Worm (Caenorhabditis elegans) whole organism, L3 larva: ENCODE results near the gene Y43F8B.10.

ENCODE experiments used
- R02D3.7 ChIP-seq: fragments of 150-350 bp; optimal IDR thresholded peaks from 2 replicates; lab custom pipeline; 2014; ENCODE audit warnings: missing biosample characterization, missing genetic modification characterization
- aly-2 ChIP-seq: fragments of 150-350 bp; optimal IDR thresholded peaks from 2 replicates; lab custom pipeline; 2014; ENCODE audit warnings: missing biosample characterization, missing genetic modification characterization
- ama-1 ChIP-seq: fragments of 150-350 bp; optimal IDR thresholded peaks from 2 replicates; lab custom pipeline; 2018
- ceh-16 ChIP-seq: sonication (generic microtip); optimal IDR thresholded peaks from 2 replicates; lab custom pipeline; 2017; ENCODE audit warnings: missing biosample characterization, missing genetic modification characterization
- ceh-28 ChIP-seq: fragments of 150-350 bp; optimal IDR thresholded peaks from 2 replicates; lab custom pipeline; 2014; ENCODE audit warnings: missing biosample characterization, missing genetic modification reagents, missing genetic modification characterization
- ceh-82 ChIP-seq: fragments of 150-350 bp; optimal IDR thresholded peaks from 2 replicates; lab custom pipeline; 2014; ENCODE audit warnings: missing biosample characterization, missing genetic modification characterization
- daf-12 ChIP-seq: fragments of 150-350 bp; optimal IDR thresholded peaks from 2 replicates; lab custom pipeline; 2014; ENCODE audit warnings: missing biosample characterization, missing genetic modification reagents, missing genetic modification characterization
- egl-5 ChIP-seq: fragments of 150-350 bp; optimal IDR thresholded peaks from 2 replicates; lab custom pipeline; 2017; ENCODE audit warnings: missing biosample characterization, missing genetic modification reagents, missing genetic modification characterization, inconsistent platforms
- elt-1 ChIP-seq: fragments of 150-350 bp; optimal IDR thresholded peaks from 2 replicates; lab custom pipeline; 2014; ENCODE audit warnings: missing biosample characterization, missing genetic modification characterization
- elt-2 ChIP-seq: sonication (generic microtip); optimal IDR thresholded peaks from 2 replicates; lab custom pipeline; 2016; ENCODE audit warnings: missing genetic modification reagents, mild to moderate bottlenecking, missing genetic modification characterization, missing compliant biosample characterization
- elt-3 ChIP-seq, 3 experiments: fragments of 150-350 bp in 1 of 3; sonication (generic microtip) in 2 of 3; optimal IDR thresholded peaks; 2 replicates in 2 of 3; 4 replicates in 1 of 3; lab custom pipeline; 2014 to 2017; ENCODE audit warnings: missing biosample characterization in 3 of 3, missing genetic modification characterization in 3 of 3
- fkh-10 ChIP-seq: sonication (generic microtip); optimal IDR thresholded peaks from 2 replicates; lab custom pipeline; 2017; ENCODE audit warnings: missing biosample characterization, missing genetic modification reagents, missing genetic modification characterization
- fkh-2 ChIP-seq: fragments of 150-350 bp; optimal IDR thresholded peaks from 2 replicates; lab custom pipeline; 2014; ENCODE audit warnings: missing biosample characterization, missing genetic modification reagents, missing genetic modification characterization
- fos-1 ChIP-seq: fragments of 150-350 bp; optimal IDR thresholded peaks from 2 replicates; lab custom pipeline; 2014; ENCODE audit warnings: missing biosample characterization, missing genetic modification characterization
- hmg-11 ChIP-seq: sonication (generic microtip); optimal IDR thresholded peaks from 2 replicates; lab custom pipeline; 2016; ENCODE audit warnings: missing genetic modification characterization, missing compliant biosample characterization
- jun-1 ChIP-seq: fragments of 150-350 bp; optimal IDR thresholded peaks from 2 replicates; lab custom pipeline; 2014; ENCODE audit warnings: missing biosample characterization, missing genetic modification reagents, missing genetic modification characterization
- lin-15B ChIP-seq: fragments of 150-350 bp; optimal IDR thresholded peaks from 2 replicates; lab custom pipeline; 2014; ENCODE audit warnings: missing biosample characterization, missing genetic modification characterization
- lin-39 ChIP-seq: fragments of 150-350 bp; optimal IDR thresholded peaks from 2 replicates; lab custom pipeline; 2018; ENCODE audit warnings: missing biosample characterization, missing genetic modification reagents, missing genetic modification characterization
- mml-1 ChIP-seq: fragments of 150-350 bp; sonication (generic microtip); optimal IDR thresholded peaks from 3 replicates; lab custom pipeline; 2014; ENCODE audit warnings: missing biosample characterization, missing genetic modification characterization
- nfya-1 ChIP-seq: sonication (generic microtip); optimal IDR thresholded peaks from 2 replicates; lab custom pipeline; 2017; ENCODE audit warnings: missing genetic modification characterization, mild to moderate bottlenecking, missing compliant biosample characterization, antibody characterized with exemption, moderate library complexity; ENCODE audit not compliant: insufficient read depth
- nhr-11 ChIP-seq: fragments of 150-350 bp; optimal IDR thresholded peaks from 2 replicates; lab custom pipeline; 2014; ENCODE audit warnings: missing biosample characterization, missing genetic modification characterization
- nhr-23 ChIP-seq: fragments of 150-350 bp; optimal IDR thresholded peaks from 2 replicates; lab custom pipeline; 2014; ENCODE audit warnings: missing biosample characterization, missing genetic modification reagents, missing genetic modification characterization
- nhr-25 ChIP-seq: sonication (generic microtip); optimal IDR thresholded peaks from 2 replicates; lab custom pipeline; 2017; ENCODE audit warnings: missing biosample characterization, missing genetic modification characterization
- nhr-43 ChIP-seq: sonication (generic microtip); optimal IDR thresholded peaks from 2 replicates; lab custom pipeline; 2016; ENCODE audit warnings: mild to moderate bottlenecking, missing genetic modification characterization, missing compliant biosample characterization; ENCODE audit not compliant: poor library complexity, severe bottlenecking
- nhr-77 ChIP-seq: fragments of 150-350 bp; optimal IDR thresholded peaks from 2 replicates; lab custom pipeline; 2014; ENCODE audit warnings: missing biosample characterization, missing genetic modification characterization
- pha-4 ChIP-seq: fragments of 150-350 bp; optimal IDR thresholded peaks from 2 replicates; lab custom pipeline; 2014; ENCODE audit warnings: missing biosample characterization, missing genetic modification reagents, missing genetic modification characterization
- pqm-1 ChIP-seq: fragments of 150-350 bp; optimal IDR thresholded peaks from 2 replicates; lab custom pipeline; 2017; ENCODE audit warnings: missing biosample characterization, missing genetic modification characterization, inconsistent platforms
- skn-1 ChIP-seq: fragments of 150-350 bp; optimal IDR thresholded peaks from 2 replicates; lab custom pipeline; 2014; ENCODE audit warnings: missing biosample characterization, missing genetic modification characterization
- snpc-4 ChIP-seq: fragments of 150-350 bp; optimal IDR thresholded peaks from 2 replicates; lab custom pipeline; 2014; ENCODE audit warnings: missing biosample characterization, missing genetic modification characterization
- unc-39 ChIP-seq: sonication (generic microtip); optimal IDR thresholded peaks from 4 replicates; lab custom pipeline; 2017; ENCODE audit warnings: missing biosample characterization, missing genetic modification characterization
- ztf-11 ChIP-seq: fragments of 150-350 bp; optimal IDR thresholded peaks from 2 replicates; lab custom pipeline; 2014; ENCODE audit warnings: missing biosample characterization, missing genetic modification characterization

Y43F8B.10 gene

ce11 chrV:19473842-19474514 lies at the start of gene Y43F8B.10:
Y43F8B.10 (plus strand) TSS chrV:19474464.
- TF ChIP-seq nfya-1 (tag; lab: Kevin White, UChicago) (peak; percentile 9), elt-2 (no peak)

DNA sequence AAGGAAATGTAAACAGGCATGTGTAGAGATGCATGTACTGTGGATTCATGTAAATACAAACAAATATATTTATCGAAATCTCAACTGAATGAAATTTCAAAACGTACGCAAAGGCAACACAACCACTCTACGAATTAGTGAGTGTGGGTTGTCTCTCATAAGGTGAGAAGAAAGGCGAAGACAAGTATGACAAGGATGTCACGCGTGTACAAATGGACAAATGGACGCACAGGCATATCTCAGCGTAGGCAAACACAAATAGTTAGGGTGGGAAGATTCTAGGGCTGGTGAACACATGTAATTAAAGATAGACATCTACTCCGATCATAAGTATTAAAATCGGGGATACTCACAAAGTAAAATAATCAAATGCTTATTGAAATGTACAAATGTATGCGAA lies 46.2 kb upstream of the Y43F8B.10 start:
- TF ChIP-seq nhr-43 (tag; lab: Kevin White, UChicago): peak; percentile 27
- TF ChIP-seq elt-1 (tag; lab: Kevin White, UChicago): peak; percentile 86
- peak; percentile 29 for TF ChIP-seq nhr-25 (tag; lab: Kevin White, UChicago)
- no peak for TF ChIP-seq daf-12 (tag; lab: Kevin White, UChicago)
- no peak for TF ChIP-seq nhr-77 (tag; lab: Kevin White, UChicago)

DNA sequence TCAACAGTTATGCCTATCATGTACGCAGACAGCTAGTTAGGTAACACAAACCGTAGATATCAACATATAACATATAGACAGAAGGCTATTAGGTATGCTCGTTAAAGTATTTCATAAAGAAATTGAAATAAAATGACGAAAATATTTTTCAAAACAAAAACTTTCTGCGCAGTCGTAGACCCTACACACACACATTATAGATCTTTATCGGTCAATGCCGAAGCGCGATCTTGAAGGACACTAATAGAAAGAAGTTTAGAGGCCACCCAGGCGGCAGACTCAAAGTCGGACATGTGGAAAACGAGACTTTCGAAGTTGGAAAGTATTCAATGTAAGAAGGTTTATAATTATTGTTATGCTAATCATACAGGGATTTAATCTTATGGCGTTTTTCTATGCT lies 45.3 kb upstream of the Y43F8B.10 start:
- no peak for TF ChIP-seq fkh-2 (tag; lab: Kevin White, UChicago)
- TF ChIP-seq elt-3 (tag; optimal IDR thresholded peaks at IDR 0.05; lab: Kevin White, UChicago): no peak
- TF ChIP-seq R02D3.7 (tag; lab: Kevin White, UChicago): no peak
- no peak for TF ChIP-seq pqm-1 (tag; lab: Kevin White, UChicago)
- no peak for TF ChIP-seq nfya-1 (tag; lab: Kevin White, UChicago)
- TF ChIP-seq aly-2: no peak
- TF ChIP-seq snpc-4 (tag; lab: Kevin White, UChicago): no peak
- no peak for TF ChIP-seq nhr-23 (tag; lab: Kevin White, UChicago)
- TF ChIP-seq elt-2: no peak
- peak; percentile 32 for TF ChIP-seq nhr-25 (tag; lab: Kevin White, UChicago)
- TF ChIP-seq jun-1 (tag; lab: Kevin White, UChicago): no peak
- TF ChIP-seq nhr-11 (tag; lab: Kevin White, UChicago): no peak
- no peak for TF ChIP-seq nhr-77 (tag; lab: Kevin White, UChicago)
- no peak for TF ChIP-seq ceh-82
- peak; percentile 95 for TF ChIP-seq elt-1 (tag; lab: Kevin White, UChicago)
- no peak for TF ChIP-seq ceh-16 (tag; lab: Kevin White, UChicago)
- TF ChIP-seq, all 47 proteins: peak for 2

DNA sequence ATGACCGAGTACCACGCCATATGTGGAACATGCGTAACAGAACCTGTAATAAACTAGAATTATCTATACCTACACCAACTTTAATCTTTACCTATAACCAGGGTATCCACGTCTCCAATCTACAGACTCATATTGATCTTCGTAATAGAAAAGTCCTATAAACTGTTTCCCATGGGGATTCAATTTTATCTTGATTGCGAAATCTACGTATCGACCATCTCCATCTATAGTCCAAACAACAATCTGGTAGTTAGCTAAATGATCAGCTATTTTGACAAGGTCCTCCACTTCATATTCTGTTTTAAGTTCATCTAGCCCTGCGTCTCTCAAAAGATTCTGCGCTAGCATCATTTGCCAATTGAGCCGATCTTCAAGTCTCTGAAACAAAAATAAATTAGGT lies 44.7 kb upstream of the Y43F8B.10 start:
- no peak for TF ChIP-seq lin-15B (tag; lab: Kevin White, UChicago)
- peak; percentile 53 for TF ChIP-seq nhr-25 (tag; lab: Kevin White, UChicago)
- peak; percentile 99 for TF ChIP-seq elt-1 (tag; lab: Kevin White, UChicago)
- TF ChIP-seq egl-5 (tag; lab: Kevin White, UChicago): no peak
- TF ChIP-seq nhr-23 (tag; lab: Kevin White, UChicago): peak; percentile 28
- TF ChIP-seq ztf-11 (tag; lab: Kevin White, UChicago): no peak
- TF ChIP-seq nhr-43 (tag; lab: Kevin White, UChicago): peak; percentile 21

ce11 chrV:19430351-19430913 lies 43.8 kb upstream of the Y43F8B.10 start:
- TF ChIP-seq ztf-11 (tag; lab: Kevin White, UChicago) (no peak), jun-1 (tag; lab: Kevin White, UChicago) (no peak), mml-1 (no peak), fkh-2 (tag; lab: Kevin White, UChicago) (no peak), lin-39 (tag; lab: Kevin White, UChicago) (no peak), nhr-23 (tag; lab: Kevin White, UChicago) (no peak), aly-2 (no peak)

- TF ChIP-seq skn-1 (tag; lab: Kevin White, UChicago) (no peak), elt-3 (tag; optimal IDR thresholded peaks at IDR 0.05; lab: Kevin White, UChicago) (no peak), elt-1 (tag; lab: Kevin White, UChicago) (no peak), unc-39 (tag; lab: Kevin White, UChicago) (no peak), nfya-1 (tag; lab: Kevin White, UChicago) (no peak), fkh-10 (no peak), aly-2 (no peak), hmg-11 (tag; lab: Kevin White, UChicago) (no peak), fos-1 (tag; lab: Kevin White, UChicago) (no peak), nhr-11 (tag; lab: Kevin White, UChicago) (no peak), ama-1 (no peak), pha-4 (tag; lab: Kevin White, UChicago) (no peak), ceh-28 (tag; lab: Kevin White, UChicago) (no peak)
Observed at ce11 chrV:19431036-19431435, 43.2 kb upstream of the Y43F8B.10 start, which contains the start of gene srw-85. srw-85 (minus strand) TSS chrV:19431136.
